Worm (Caenorhabditis elegans) whole organism, L4 larva: Measurements from ENCODE around the gene dep-1.

ENCODE experiments used
- F26F4.8 ChIP-seq: fragments of 200-800 bp; sonication (Bioruptor generic); conservative IDR thresholded peaks from 2 replicates; pipeline ENCODE4 v1.3.6; 2022; ENCODE audit warnings: missing genetic modification characterization, missing compliant biosample characterization
- F37D6.2 ChIP-seq: sonication (generic microtip); optimal IDR thresholded peaks from 2 replicates; lab custom pipeline; 2016; ENCODE audit warnings: mild to moderate bottlenecking, missing genetic modification characterization, missing compliant biosample characterization
- T20F7.1 ChIP-seq: fragments of 200-800 bp; sonication (Bioruptor generic); optimal IDR thresholded peaks from 2 replicates; lab custom pipeline; 2018; ENCODE audit warnings: mild to moderate bottlenecking, missing genetic modification characterization, missing compliant biosample characterization
- Y105C5A.15 ChIP-seq: fragments of 200-800 bp; sonication (Bioruptor generic); IDR thresholded peaks from 2 replicates; pipeline ENCODE4 v1.3.6; 2022; ENCODE audit warnings: missing genetic modification characterization, missing compliant biosample characterization
- aha-1 ChIP-seq: fragments of 150-350 bp; peaks from one replicate; lab custom pipeline; 2014; ENCODE audit warnings: missing biosample characterization, missing genetic modification characterization
- ama-1 ChIP-seq: fragments of 150-350 bp; optimal IDR thresholded peaks from 2 replicates; lab custom pipeline; 2014; ENCODE audit warnings: inconsistent platforms, mixed read lengths
- attf-4 ChIP-seq: sonication (generic microtip); optimal IDR thresholded peaks from 3 replicates; lab custom pipeline; 2017; ENCODE audit warnings: missing biosample characterization, missing genetic modification characterization
- ceh-82 ChIP-seq: sonication (generic microtip); optimal IDR thresholded peaks from 2 replicates; lab custom pipeline; 2017; ENCODE audit warnings: missing biosample characterization, missing genetic modification characterization
- daf-16 ChIP-seq, 3 experiments: sonication (generic microtip); optimal IDR thresholded peaks; 2 replicates each; lab custom pipeline; 2016 to 2017; ENCODE audit warnings: missing genetic modification characterization in 3 of 3, missing genetic modification reagents in 3 of 3, mild to moderate bottlenecking in 2 of 3, missing compliant biosample characterization in 2 of 3, missing biosample characterization in 1 of 3, moderate library complexity in 1 of 3
- daf-19 ChIP-seq: fragments of 200-800 bp; sonication (Bioruptor generic); conservative IDR thresholded peaks from 2 replicates; pipeline ENCODE4 v1.3.6; 2022; ENCODE audit warnings: missing genetic modification characterization, missing compliant biosample characterization
- daf-8 ChIP-seq: fragments of 200-800 bp; sonication (Bioruptor generic); IDR thresholded peaks from 2 replicates; pipeline ENCODE4 v1.3.6; 2022; ENCODE audit warnings: missing genetic modification characterization, missing compliant biosample characterization
- dmd-6 ChIP-seq: fragments of 200-800 bp; sonication (Bioruptor generic); IDR thresholded peaks from 2 replicates; pipeline ENCODE4 v1.3.6; 2022; ENCODE audit warnings: missing genetic modification reagents, missing genetic modification characterization, missing compliant biosample characterization
- dpl-1 ChIP-seq: fragments of 150-350 bp; optimal IDR thresholded peaks from 2 replicates; lab custom pipeline; 2014; ENCODE audit warnings: missing biosample characterization, missing genetic modification reagents, missing genetic modification characterization
- dve-1 ChIP-seq: sonication (generic microtip); optimal IDR thresholded peaks from 2 replicates; lab custom pipeline; 2017; ENCODE audit warnings: antibody characterized with exemption, mild to moderate bottlenecking, missing genetic modification characterization, missing compliant biosample characterization; ENCODE audit not compliant: insufficient read depth
- fkh-10 ChIP-seq: fragments of 150-350 bp; optimal IDR thresholded peaks from 2 replicates; lab custom pipeline; 2014; ENCODE audit warnings: missing biosample characterization, missing genetic modification reagents, missing genetic modification characterization
- gei-8 ChIP-seq: fragments of 200-800 bp; sonication (Bioruptor generic); optimal IDR thresholded peaks from 2 replicates; lab custom pipeline; 2018; ENCODE audit warnings: mild to moderate bottlenecking, missing genetic modification characterization, missing compliant biosample characterization
- hif-1 ChIP-seq, 2 experiments: sonication (generic microtip); optimal IDR thresholded peaks; 2 replicates each; lab custom pipeline; 2016 to 2017; ENCODE audit warnings: missing compliant biosample characterization in 2 of 2, missing genetic modification characterization in 2 of 2, missing genetic modification reagents in 2 of 2, missing genotype in 2 of 2, mild to moderate bottlenecking in 1 of 2
- hlh-11 ChIP-seq: fragments of 200-800 bp; sonication (Bioruptor generic); optimal IDR thresholded peaks from 2 replicates; lab custom pipeline; 2018; ENCODE audit warnings: mild to moderate bottlenecking, missing genetic modification characterization, missing compliant biosample characterization
- hlh-30 ChIP-seq: sonication (generic microtip); optimal IDR thresholded peaks from 2 replicates; lab custom pipeline; 2017; ENCODE audit warnings: antibody characterized with exemption, mild to moderate bottlenecking, missing genetic modification characterization, missing compliant biosample characterization; ENCODE audit not compliant: insufficient read depth
- hmg-1.1 ChIP-seq: fragments of 200-800 bp; sonication (Bioruptor generic); IDR thresholded peaks from 2 replicates; pipeline ENCODE4 v1.3.6; 2022; ENCODE audit warnings: missing genetic modification reagents, missing genetic modification characterization, missing compliant biosample characterization
- lin-13 ChIP-seq: fragments of 150-350 bp; optimal IDR thresholded peaks from 2 replicates; lab custom pipeline; 2014; ENCODE audit warnings: missing biosample characterization, missing genetic modification reagents, missing genetic modification characterization
- lin-15B ChIP-seq: fragments of 150-350 bp; sonication (generic microtip); optimal IDR thresholded peaks from 3 replicates; lab custom pipeline; 2014; ENCODE audit warnings: missing biosample characterization, missing genetic modification characterization
- lin-38 ChIP-seq: fragments of 200-800 bp; sonication (Bioruptor generic); IDR thresholded peaks from 2 replicates; pipeline ENCODE4 v1.3.6; 2022; ENCODE audit warnings: missing genetic modification reagents, missing genetic modification characterization, missing compliant biosample characterization
- lir-3 ChIP-seq: sonication (generic microtip); optimal IDR thresholded peaks from 2 replicates; lab custom pipeline; 2016; ENCODE audit warnings: mild to moderate bottlenecking, missing genetic modification characterization, missing compliant biosample characterization
- lsy-2 ChIP-seq, 2 experiments: fragments of 150-350 bp in 1 of 2; sonication (generic microtip) in 1 of 2; optimal IDR thresholded peaks; 2 replicates each; lab custom pipeline; 2014 to 2017; ENCODE audit warnings: missing biosample characterization in 2 of 2, missing genetic modification characterization in 2 of 2
- madf-5 ChIP-seq, 2 experiments: fragments of 200-800 bp; sonication (Bioruptor generic); IDR thresholded peaks; 2 replicates each; pipeline ENCODE4 v1.3.6; 2022; ENCODE audit warnings: missing compliant biosample characterization in 2 of 2, missing genetic modification characterization in 2 of 2
- mep-1 ChIP-seq: fragments of 150-350 bp; sonication (generic microtip); optimal IDR thresholded peaks from 3 replicates; lab custom pipeline; 2014; ENCODE audit warnings: missing biosample characterization, missing genetic modification characterization
- mes-2 ChIP-seq: sonication (generic microtip); optimal IDR thresholded peaks from 2 replicates; lab custom pipeline; 2016; ENCODE audit warnings: missing genotype, mild to moderate bottlenecking, missing genetic modification characterization, missing compliant biosample characterization; ENCODE audit not compliant: poor library complexity, severe bottlenecking
- nhr-102 ChIP-seq: sonication (generic microtip); optimal IDR thresholded peaks from 2 replicates; lab custom pipeline; 2016; ENCODE audit warnings: mild to moderate bottlenecking, missing genetic modification characterization, moderate library complexity, missing compliant biosample characterization
- nhr-11 ChIP-seq: fragments of 150-350 bp; optimal IDR thresholded peaks from 2 replicates; lab custom pipeline; 2014; ENCODE audit warnings: missing biosample characterization, missing genetic modification characterization
- nhr-25 ChIP-seq: sonication (generic microtip); optimal IDR thresholded peaks from 2 replicates; lab custom pipeline; 2017; ENCODE audit warnings: missing genetic modification characterization, mild to moderate bottlenecking, missing compliant biosample characterization, antibody characterized with exemption, moderate library complexity, borderline replicate concordance; ENCODE audit not compliant: insufficient read depth
- nhr-28 ChIP-seq: fragments of 150-350 bp; optimal IDR thresholded peaks from 2 replicates; lab custom pipeline; 2014; ENCODE audit warnings: missing biosample characterization, missing genetic modification characterization
- nhr-41 ChIP-seq: fragments of 200-800 bp; sonication (Bioruptor generic); IDR thresholded peaks from 2 replicates; pipeline ENCODE4 v1.3.6; 2022; ENCODE audit warnings: missing genetic modification reagents, missing genetic modification characterization, missing compliant biosample characterization
- nhr-42 ChIP-seq: fragments of 200-800 bp; sonication (Bioruptor generic); IDR thresholded peaks from 2 replicates; pipeline ENCODE4 v1.3.6; 2022; ENCODE audit warnings: missing genetic modification characterization, missing compliant biosample characterization
- nhr-48 ChIP-seq: sonication (generic microtip); optimal IDR thresholded peaks from 2 replicates; lab custom pipeline; 2016; ENCODE audit warnings: mild to moderate bottlenecking, missing genetic modification characterization, missing compliant biosample characterization
- nhr-6 ChIP-seq: fragments of 150-350 bp; optimal IDR thresholded peaks from 2 replicates; lab custom pipeline; 2014; ENCODE audit warnings: missing biosample characterization, missing genetic modification characterization
- nhr-77 ChIP-seq: fragments of 150-350 bp; optimal IDR thresholded peaks from 2 replicates; lab custom pipeline; 2014; ENCODE audit warnings: missing biosample characterization, missing genetic modification characterization
- pha-4 ChIP-seq, 2 experiments: fragments of 150-350 bp in 1 of 2; fragments of 200-800 bp in 1 of 2; sonication (Bioruptor generic) in 1 of 2; IDR thresholded peaks in 1 of 2; optimal IDR thresholded peaks in 1 of 2; 2 replicates each; pipeline versions ENCODE4 v1.3.6 to Lab custom; 2014 to 2022; ENCODE audit warnings: missing genetic modification characterization in 2 of 2, missing genetic modification reagents in 2 of 2, missing biosample characterization in 1 of 2, missing compliant biosample characterization in 1 of 2
- php-3 ChIP-seq: fragments of 200-800 bp; sonication (Bioruptor generic); IDR thresholded peaks from 2 replicates; pipeline ENCODE4 v1.3.6; 2022; ENCODE audit warnings: missing genetic modification reagents, missing genetic modification characterization, missing compliant biosample characterization
- rbr-2 ChIP-seq: sonication (generic microtip); optimal IDR thresholded peaks from 2 replicates; lab custom pipeline; 2016; ENCODE audit warnings: missing genotype, missing genetic modification characterization, missing compliant biosample characterization
- sdz-12 ChIP-seq: fragments of 200-800 bp; sonication (Bioruptor generic); optimal IDR thresholded peaks from 2 replicates; lab custom pipeline; 2018; ENCODE audit warnings: mild to moderate bottlenecking, missing genetic modification characterization, missing compliant biosample characterization
- snpc-1.2 ChIP-seq: fragments of 200-800 bp; sonication (Bioruptor generic); IDR thresholded peaks from 2 replicates; pipeline ENCODE4 v1.3.6; 2022; ENCODE audit warnings: missing genetic modification reagents, missing genetic modification characterization, missing compliant biosample characterization
- spr-3 ChIP-seq: fragments of 200-800 bp; sonication (Bioruptor generic); optimal IDR thresholded peaks from 2 replicates; lab custom pipeline; 2018; ENCODE audit warnings: mild to moderate bottlenecking, missing genetic modification characterization, missing compliant biosample characterization
- unc-130 ChIP-seq: sonication (generic microtip); optimal IDR thresholded peaks from 2 replicates; lab custom pipeline; 2016; ENCODE audit warnings: missing genetic modification reagents, missing genetic modification characterization, missing compliant biosample characterization
- unc-62 ChIP-seq, 3 experiments: fragments of 150-350 bp in 1 of 3; sonication (generic microtip); optimal IDR thresholded peaks in 2 of 3; peaks in 1 of 3; 1 replicate in 1 of 3; 2 replicates in 2 of 3; lab custom pipeline; 2014 to 2017; ENCODE audit warnings: missing biosample characterization in 3 of 3, missing genetic modification characterization in 3 of 3, missing genetic modification reagents in 3 of 3, missing genotype in 1 of 3
- zip-11 ChIP-seq: fragments of 200-800 bp; sonication (Bioruptor generic); IDR thresholded peaks from 2 replicates; pipeline ENCODE4 v1.3.6; 2022; ENCODE audit warnings: missing genetic modification characterization, missing compliant biosample characterization
- ztf-11 ChIP-seq: fragments of 150-350 bp; optimal IDR thresholded peaks from 2 replicates; lab custom pipeline; 2014; ENCODE audit warnings: missing biosample characterization, missing genetic modification characterization

The dep-1 gene

DNA sequence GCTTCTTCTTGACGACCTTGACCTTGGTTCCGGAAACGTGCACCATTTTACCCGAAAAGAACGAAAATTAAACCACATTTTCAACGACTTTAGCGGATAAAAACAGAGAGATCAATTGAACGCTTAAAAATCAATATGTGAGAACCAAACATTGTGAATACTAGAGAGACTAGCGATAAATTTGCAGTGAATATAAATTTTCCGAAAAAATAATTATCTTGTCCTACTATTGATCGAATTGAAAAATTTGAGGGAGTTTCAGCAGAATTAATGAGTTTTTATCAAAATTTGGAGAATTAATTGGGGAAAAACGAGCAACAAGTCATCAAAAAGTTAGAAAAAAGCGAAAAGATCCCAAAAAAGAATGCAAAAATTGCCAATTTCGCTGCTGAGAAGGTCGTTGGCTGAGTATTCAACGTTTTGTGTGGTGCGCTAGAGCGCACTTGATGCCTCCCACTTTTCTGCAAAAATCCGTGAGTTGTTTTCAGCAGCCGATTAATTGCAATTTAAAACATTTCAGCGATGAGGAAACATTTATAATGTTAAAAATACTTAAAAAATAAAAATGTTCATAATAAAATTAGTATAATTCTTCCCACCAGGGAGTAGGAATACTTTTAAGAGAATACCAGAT, 37.6 kb upstream of the dep-1 start, which contains the start of gene rpl-32:
rpl-32 (minus strand) TSS at position 51 of the 634 bp plus-strand sequence.
- peak; percentile 76 for TF ChIP-seq hlh-30 (tag; lab: Kevin White, UChicago)
- no peak for TF ChIP-seq spr-3
- peak; percentile 80 for TF ChIP-seq mes-2 (tag; lab: Kevin White, UChicago)
- TF ChIP-seq zip-11 (GFP tag; lab: Robert Waterston, UW): no peak
- TF ChIP-seq nhr-48: no peak
- TF ChIP-seq gei-8: no peak
- 0 out of 2 replicates have a peak, but pooled peaks have one; percentile 17 for TF ChIP-seq daf-19 (GFP tag; lab: Robert Waterston, UW)
- peak; percentile 76 for TF ChIP-seq hlh-11 (tag; lab: Kevin White, UChicago)
- peak; percentile 81 for TF ChIP-seq nhr-11 (tag; lab: Kevin White, UChicago)
- TF ChIP-seq lsy-2 (tag; optimal IDR thresholded peaks at IDR 0.05; lab: Kevin White, UChicago): peak; percentile 6 to 90
- TF ChIP-seq lin-38: peak; percentile 97
- TF ChIP-seq hmg-1.1: peak; percentile 51
- TF ChIP-seq hif-1 (tag; optimal IDR thresholded peaks at IDR 0.05; lab: Kevin White, UChicago): peak in 1 of 2 experiments; percentile 70
- peak; percentile 74 for TF ChIP-seq rbr-2 (tag; lab: Kevin White, UChicago)
- TF ChIP-seq nhr-41 (GFP tag; lab: Robert Waterston, UW): no peak
- peak; percentile 86 for TF ChIP-seq dve-1 (tag; lab: Kevin White, UChicago)
- peak; percentile 14 for TF ChIP-seq F37D6.2
- peak; percentile 78 for TF ChIP-seq aha-1 (tag; lab: Kevin White, UChicago)
- peak; percentile 82 for TF ChIP-seq T20F7.1 (GFP tag; lab: Kevin White, UChicago)
- TF ChIP-seq sdz-12 (GFP tag; lab: Kevin White, UChicago): no peak
- TF ChIP-seq php-3 (GFP tag; lab: Robert Waterston, UW): no peak
- TF ChIP-seq attf-4 (tag; lab: Kevin White, UChicago): no peak
- no peak for TF ChIP-seq ztf-11 (tag; lab: Kevin White, UChicago)
- peak; percentile 17 for TF ChIP-seq ama-1 (lab: Kevin White, UChicago)
- no peak for TF ChIP-seq daf-16 (GFP tag; optimal IDR thresholded peaks at IDR 0.05; lab: Kevin White, UChicago)
- TF ChIP-seq daf-16 (tag; optimal IDR thresholded peaks at IDR 0.05; lab: Kevin White, UChicago): peak; percentile 17
- TF ChIP-seq nhr-25 (tag; lab: Kevin White, UChicago): peak; percentile 33
- TF ChIP-seq nhr-42 (GFP tag; lab: Robert Waterston, UW): no peak
- peak; percentile 66 for TF ChIP-seq unc-130 (GFP tag; lab: Kevin White, UChicago)
- TF ChIP-seq dpl-1 (GFP tag; lab: Kevin White, UChicago): peak; percentile 71
- TF ChIP-seq dmd-6 (GFP tag; lab: Robert Waterston, UW): peak; percentile 50
- TF ChIP-seq pha-4 (GFP tag; IDR thresholded peaks at IDR 0.05; lab: Robert Waterston, UW): 0 out of 2 replicates have a peak, but pooled peaks have one; percentile 26
- peak; percentile 71 for TF ChIP-seq pha-4 (tag; optimal IDR thresholded peaks at IDR 0.05; lab: Kevin White, UChicago)
- no peak for TF ChIP-seq daf-8 (GFP tag; lab: Robert Waterston, UW)
- peak; percentile 76 for TF ChIP-seq nhr-28 (tag; lab: Kevin White, UChicago)
- TF ChIP-seq ceh-82 (tag; lab: Kevin White, UChicago): no peak
- TF ChIP-seq nhr-102: peak; percentile 25
- no peak for TF ChIP-seq unc-62 (GFP tag; optimal IDR thresholded peaks at IDR 0.05 in 1 of 2; lab: Kevin White, UChicago)
- TF ChIP-seq unc-62 (tag; optimal IDR thresholded peaks at IDR 0.05; lab: Kevin White, UChicago): no peak
- TF ChIP-seq snpc-1.2 (GFP tag; lab: Robert Waterston, UW): no peak
- TF ChIP-seq mep-1 (tag; lab: Kevin White, UChicago): peak; percentile 84
- TF ChIP-seq fkh-10 (GFP tag; lab: Kevin White, UChicago): peak; percentile 14
- TF ChIP-seq nhr-77 (tag; lab: Kevin White, UChicago): peak; percentile 94
- TF ChIP-seq lin-15B (tag; lab: Kevin White, UChicago): peak; percentile 32
- no peak for TF ChIP-seq madf-5 (GFP tag; IDR thresholded peaks at IDR 0.05; lab: Robert Waterston, UW)
- TF ChIP-seq F26F4.8 (GFP tag; lab: Robert Waterston, UW): no peak
- TF ChIP-seq lir-3 (tag; lab: Kevin White, UChicago): no peak
- 0 out of 2 replicates have a peak, but pooled peaks have one; percentile 6 for TF ChIP-seq Y105C5A.15
- peak; percentile 70 for TF ChIP-seq lin-13
- peak; percentile 81 for TF ChIP-seq nhr-6 (tag; lab: Kevin White, UChicago)
